Worm (Caenorhabditis elegans): ENCODE data around the gene hsp-12.6.

hsp-12.6 gene

DNA sequence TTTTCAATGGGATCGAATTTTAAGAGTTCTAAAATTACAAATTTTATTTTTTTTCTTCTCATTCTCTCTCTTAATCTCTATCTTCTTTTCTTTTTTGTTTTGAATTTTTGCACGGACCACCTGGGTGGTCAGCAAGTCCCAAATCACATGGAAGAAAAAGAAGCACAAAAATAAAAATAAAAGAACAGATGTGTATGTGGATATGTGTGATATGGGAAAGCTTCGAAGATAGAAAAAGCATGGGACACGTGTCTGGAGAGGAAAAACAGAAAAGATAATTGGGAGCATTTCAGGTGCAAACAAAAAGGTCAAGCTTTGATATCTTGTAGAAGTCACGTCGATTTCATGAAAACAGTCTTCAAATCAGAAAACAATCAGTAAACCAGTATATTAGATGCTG is at the start of gene hsp-12.6:
TSS of gene hsp-12.6 (minus strand) at position 20 of the 400 bp plus-strand sequence.
- TF ChIP-seq akir-1 (GFP tag; optimal IDR thresholded peaks at IDR 0.05) (no peak), K12H6.12 (tag; optimal IDR thresholded peaks at IDR 0.05) (peak; percentile 2), repo-1 (tag; optimal IDR thresholded peaks at IDR 0.05) (no peak)

DNA sequence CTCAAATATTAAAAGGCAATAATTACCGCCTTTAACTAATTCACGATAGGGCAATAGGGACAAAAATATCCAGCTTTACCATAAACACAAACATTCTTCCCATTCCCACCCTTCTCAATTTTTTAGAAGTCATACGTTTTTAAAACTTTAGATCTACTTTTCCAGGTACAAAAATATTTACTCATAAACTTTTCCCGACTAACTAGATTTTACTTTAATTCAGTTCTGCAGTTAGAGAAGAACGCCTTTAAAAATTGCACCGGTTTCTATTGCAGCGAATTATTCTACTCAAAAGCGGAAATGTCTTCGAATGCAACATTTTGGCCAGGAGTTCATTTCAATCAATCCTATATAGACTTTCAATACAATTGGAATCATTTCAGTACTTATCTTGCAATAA is 49.3 kb upstream of the hsp-12.6 start, which contains the start of gene sru-3:
TSS of gene sru-3 (plus strand) at position 301 of the 400 bp plus-strand sequence.
- TF ChIP-seq Y53G8AR.9 (GFP tag; conservative IDR thresholded peaks at IDR 0.05): no peak
- no peak for TF ChIP-seq gei-17 (GFP tag; optimal IDR thresholded peaks at IDR 0.05)
- TF ChIP-seq lin-40 (tag; optimal IDR thresholded peaks at IDR 0.05): no peak
- TF ChIP-seq pha-4 (tag; optimal IDR thresholded peaks at IDR 0.05): no peak
- no peak for TF ChIP-seq bed-2 (GFP tag; IDR thresholded peaks at IDR 0.05)
- TF ChIP-seq nfya-2 (GFP tag; IDR thresholded peaks at IDR 0.05): no peak
- TF ChIP-seq nhr-80 (tag; optimal IDR thresholded peaks at IDR 0.05): no peak
- no peak for TF ChIP-seq Y95B8A.8 (GFP tag; IDR thresholded peaks at IDR 0.05)
- TF ChIP-seq ekl-4 (GFP tag; IDR thresholded peaks at IDR 0.05): no peak
- no peak for TF ChIP-seq lin-26 (GFP tag; IDR thresholded peaks at IDR 0.05)
- no peak for TF ChIP-seq F57C9.4 (tag; optimal IDR thresholded peaks at IDR 0.05)
- TF ChIP-seq ztf-22 (GFP tag; optimal IDR thresholded peaks at IDR 0.05): no peak

ce11 chrIV:9490320-9490719 is 43.3 kb upstream of the hsp-12.6 start, which contains the start of gene sru-6:
Gene sru-6, plus strand, starts transcription at chrIV:9490620.
- TF ChIP-seq F37B4.10 (GFP tag; IDR thresholded peaks at IDR 0.05) (no peak), nhr-27 (tag; optimal IDR thresholded peaks at IDR 0.05) (no peak), die-1 (tag; optimal IDR thresholded peaks at IDR 0.05) (no peak), K11D2.4 (GFP tag; IDR thresholded peaks at IDR 0.05) (no peak), lin-54 (GFP tag; optimal IDR thresholded peaks at IDR 0.05) (no peak)

DNA sequence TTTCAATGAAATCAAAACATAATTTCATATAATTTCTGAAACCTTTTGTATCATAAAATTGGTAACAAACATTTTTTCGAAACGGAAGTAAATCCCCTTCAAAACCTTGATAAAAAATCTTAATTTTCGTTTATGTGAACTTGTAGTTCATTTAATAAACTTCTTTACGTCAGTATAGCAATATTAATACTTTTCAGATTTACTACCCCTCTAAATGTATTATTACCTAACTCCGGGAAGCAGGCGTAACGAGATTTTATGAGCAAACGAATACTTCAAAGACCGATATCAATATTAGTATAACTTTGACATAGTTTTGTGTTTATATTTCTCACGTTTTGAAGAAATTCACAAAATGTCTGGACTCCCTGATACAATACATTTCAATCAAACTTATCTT is 41.3 kb upstream of the hsp-12.6 start, which contains the start of gene sru-1:
TSS of gene sru-1 (plus strand) at position 301 of the 400 bp plus-strand sequence.
- TF ChIP-seq Y95B8A.8 (GFP tag; IDR thresholded peaks at IDR 0.05): no peak

ce11 chrIV:9486779-9487178 is 39.8 kb upstream of the hsp-12.6 start:
- no peak for TF ChIP-seq akir-1 (GFP tag; optimal IDR thresholded peaks at IDR 0.05)
- TF ChIP-seq bed-1 (GFP tag; IDR thresholded peaks at IDR 0.05): no peak
- TF ChIP-seq him-1 (tag; optimal IDR thresholded peaks at IDR 0.05): no peak
- TF ChIP-seq ceh-100 (GFP tag; IDR thresholded peaks at IDR 0.05): no peak
- TF ChIP-seq madf-10 (tag; optimal IDR thresholded peaks at IDR 0.05): no peak
- TF ChIP-seq F49E8.2 (tag; optimal IDR thresholded peaks at IDR 0.05; ENCODE audit: insufficient read depth): no peak
- no peak for TF ChIP-seq C17E4.6 (GFP tag; IDR thresholded peaks at IDR 0.05)
- TF ChIP-seq nhr-80 (tag; optimal IDR thresholded peaks at IDR 0.05): no peak
- TF ChIP-seq F10E7.11 (tag; optimal IDR thresholded peaks at IDR 0.05): no peak
- no peak for TF ChIP-seq madf-3 (GFP tag; IDR thresholded peaks at IDR 0.05)
- no peak for TF ChIP-seq athp-1 (tag; optimal IDR thresholded peaks at IDR 0.05)
- no peak for TF ChIP-seq mcd-1 (GFP tag; IDR thresholded peaks at IDR 0.05)
- TF ChIP-seq T07F8.4 (tag; optimal IDR thresholded peaks at IDR 0.05): no peak
- TF ChIP-seq nhr-120 (GFP tag; IDR thresholded peaks at IDR 0.05): no peak
- no peak for TF ChIP-seq hsf-1 (GFP tag; IDR thresholded peaks at IDR 0.05)
- TF ChIP-seq ZK185.1 (tag; optimal IDR thresholded peaks at IDR 0.05; ENCODE audit: poor library complexity, severe bottlenecking): no peak
- no peak for TF ChIP-seq lin-26 (GFP tag; IDR thresholded peaks at IDR 0.05)

Data from whole organism, young adult.